Fruit fly (Drosophila melanogaster) whole organism, adult: ENCODE data around the gene CG3699.

Experiments
- CG11617 ChIP-seq: fragments of 200-800 bp; sonication (Bioruptor generic); optimal IDR thresholded peaks from 2 replicates; lab custom pipeline; 2017; ENCODE audit warnings: mild to moderate bottlenecking, missing biosample characterization, missing genetic modification reagents, missing genetic modification characterization
- CG12768 ChIP-seq: fragments of 200-800 bp; sonication (Bioruptor generic); optimal IDR thresholded peaks from 2 replicates; lab custom pipeline; 2017; ENCODE audit warnings: missing biosample characterization, missing genetic modification characterization, mild to moderate bottlenecking, moderate library complexity, missing genetic modification reagents
- CG1620 ChIP-seq: fragments of 200-800 bp; sonication (Bioruptor generic); optimal IDR thresholded peaks from 2 replicates; lab custom pipeline; 2016; ENCODE audit warnings: missing biosample characterization, missing genetic modification characterization
- CG5204 ChIP-seq: fragments of 200-800 bp; sonication (Bioruptor generic); optimal IDR thresholded peaks from 2 replicates; lab custom pipeline; 2016; ENCODE audit warnings: missing biosample characterization, missing genetic modification characterization
- CG7045 ChIP-seq: fragments of 200-800 bp; sonication (Bioruptor generic); optimal IDR thresholded peaks from 2 replicates; lab custom pipeline; 2017; ENCODE audit warnings: missing biosample characterization, mild to moderate bottlenecking, missing genetic modification characterization
- CG7101 ChIP-seq: fragments of 200-800 bp; sonication (Bioruptor generic); optimal IDR thresholded peaks from 2 replicates; lab custom pipeline; 2018; ENCODE audit warnings: missing biosample characterization, mild to moderate bottlenecking, missing genetic modification characterization, moderate library complexity
- Clk ChIP-seq: fragments of 200-800 bp; sonication (Bioruptor generic); optimal IDR thresholded peaks from 2 replicates; lab custom pipeline; 2017; ENCODE audit warnings: missing biosample characterization, missing genetic modification characterization
- Mnt ChIP-seq: fragments of 200-800 bp; sonication (Bioruptor generic); optimal IDR thresholded peaks from 2 replicates; lab custom pipeline; 2016; ENCODE audit warnings: missing biosample characterization, mild to moderate bottlenecking, missing genetic modification characterization
- bab1 ChIP-seq: fragments of 200-800 bp; sonication (Bioruptor generic); optimal IDR thresholded peaks from 3 replicates; lab custom pipeline; 2019; ENCODE audit warnings: missing biosample characterization, mild to moderate bottlenecking, missing genetic modification characterization, moderate library complexity
- cic ChIP-seq: fragments of 200-800 bp; sonication (Bioruptor generic); optimal IDR thresholded peaks from 2 replicates; lab custom pipeline; 2017; ENCODE audit warnings: missing biosample characterization, mild to moderate bottlenecking, missing genetic modification characterization, moderate library complexity
- cnc ChIP-seq, 2 experiments: fragments of >200 bp; optimal IDR thresholded peaks; 2 replicates each; lab custom pipeline; 2017
- pad ChIP-seq: fragments of 200-800 bp; sonication (Bioruptor generic); optimal IDR thresholded peaks from 3 replicates; lab custom pipeline; 2017; ENCODE audit warnings: missing biosample characterization, missing genetic modification characterization, mild to moderate bottlenecking, moderate library complexity, missing genetic modification reagents
- tj ChIP-seq: fragments of 200-800 bp; sonication (Bioruptor generic); optimal IDR thresholded peaks from 3 replicates; lab custom pipeline; 2017; ENCODE audit warnings: missing biosample characterization, mild to moderate bottlenecking, missing genetic modification characterization, moderate library complexity

Gene CG3699

dm6 chrX:898367-898766 lies 48.9 kb downstream of the CG3699 start:
- TF ChIP-seq bab1 (GFP tag; lab: Kevin White, UChicago) = no peak
- no peak for TF ChIP-seq CG7045
- TF ChIP-seq cic (GFP tag; lab: Kevin White, UChicago) = no peak
- TF ChIP-seq CG7101 (tag; lab: Kevin White, UChicago) = no peak
- TF ChIP-seq cnc (optimal IDR thresholded peaks at IDR 0.05; lab: Kevin White, UChicago) = no peak
- TF ChIP-seq Clk (GFP tag; lab: Kevin White, UChicago) = no peak
- TF ChIP-seq Mnt = no peak
- TF ChIP-seq CG12768 = no peak
- TF ChIP-seq CG5204 (GFP tag; lab: Kevin White, UChicago) = no peak
- TF ChIP-seq CG11617 (GFP tag; lab: Kevin White, UChicago) = no peak
- TF ChIP-seq tj = no peak
- no peak for TF ChIP-seq CG1620 (GFP tag; lab: Kevin White, UChicago)
- no peak for TF ChIP-seq pad (GFP tag; lab: Kevin White, UChicago)
